In genomic region chr3R:19830973-19831372, dm6 we compare ENCODE assay signal across 1 fruit fly cellular context.
TF ChIP-seq lines count a peak whose summit lies in the region.

No protein-coding gene starts in this region.

TF ChIP-seq in whole organism, embryonic, 481 proteins besides CTCF, POLR2A, EP300 and RAD21 (continued from another document and continues in another):
- peak; percentile 54 for TF ChIP-seq HHEX (GFP tag; optimal IDR thresholded peaks at IDR 0.05; lab: Kevin White, UChicago)
- TF ChIP-seq CG12071 (GFP tag; optimal IDR thresholded peaks at IDR 0.05; lab: Kevin White, UChicago), result peak; percentile 61
- TF ChIP-seq dan (GFP tag; IDR thresholded peaks at IDR 0.05; lab: Robert Waterston, UW), result no peak
- TF ChIP-seq MESR4 (GFP tag; optimal IDR thresholded peaks at IDR 0.05; lab: Kevin White, UChicago), result no peak
- peak in 1 of 2 experiments; percentile 13 for TF ChIP-seq Eip74EF (GFP tag; optimal IDR thresholded peaks at IDR 0.05; lab: Kevin White, UChicago)
- no peak for TF ChIP-seq CG16779 (GFP tag; IDR thresholded peaks at IDR 0.05; lab: Robert Waterston, UW)
- TF ChIP-seq Lpt (GFP tag; optimal IDR thresholded peaks at IDR 0.05; lab: Kevin White, UChicago), result no peak
- TF ChIP-seq CG18764 (GFP tag; optimal IDR thresholded peaks at IDR 0.05; lab: Kevin White, UChicago), result peak; percentile 35
- no peak for TF ChIP-seq Poxn (GFP tag; IDR thresholded peaks at IDR 0.05; lab: Robert Waterston, UW)
- peak; percentile 78 for TF ChIP-seq CG4707 (GFP tag; optimal IDR thresholded peaks at IDR 0.05; lab: Kevin White, UChicago)
- no peak for TF ChIP-seq CG17912 (GFP tag; optimal IDR thresholded peaks at IDR 0.05; lab: Kevin White, UChicago)
- TF ChIP-seq CG10431 (GFP tag; optimal IDR thresholded peaks at IDR 0.05; lab: Kevin White, UChicago), result no peak
- TF ChIP-seq CG10462 (GFP tag; optimal IDR thresholded peaks at IDR 0.05; lab: Kevin White, UChicago), result no peak
- TF ChIP-seq sd (tag; optimal IDR thresholded peaks at IDR 0.05; lab: Kevin White, UChicago), result peak; percentile 32
- peak; percentile 11 for TF ChIP-seq CrebB (tag; optimal IDR thresholded peaks at IDR 0.05; lab: Kevin White, UChicago)
- no peak for TF ChIP-seq CG7987 (GFP tag; optimal IDR thresholded peaks at IDR 0.05; lab: Kevin White, UChicago)
- TF ChIP-seq Lim3 (GFP tag; IDR thresholded peaks at IDR 0.05; lab: Robert Waterston, UW), result no peak
- no peak for TF ChIP-seq gce (GFP tag; IDR thresholded peaks at IDR 0.05; lab: Robert Waterston, UW)
- TF ChIP-seq cad (GFP tag; optimal IDR thresholded peaks at IDR 0.05; lab: Kevin White, UChicago), result no peak
- TF ChIP-seq CG31388 (GFP tag; optimal IDR thresholded peaks at IDR 0.05; lab: Kevin White, UChicago), result no peak
- peak; percentile 15 for TF ChIP-seq CG15011 (GFP tag; optimal IDR thresholded peaks at IDR 0.05; lab: Kevin White, UChicago)
- TF ChIP-seq ham (GFP tag; IDR thresholded peaks at IDR 0.05; lab: Robert Waterston, UW), result no peak
- TF ChIP-seq Myb (GFP tag; optimal IDR thresholded peaks at IDR 0.05; lab: Kevin White, UChicago), result peak; percentile 40
- TF ChIP-seq Chrac-16 (GFP tag; optimal IDR thresholded peaks at IDR 0.05; lab: Kevin White, UChicago), result peak; percentile 20
- peak; percentile 9 for TF ChIP-seq wek (GFP tag; optimal IDR thresholded peaks at IDR 0.05; lab: Kevin White, UChicago)
- peak; percentile 44; the same call in 1 of the 2 replicates for TF ChIP-seq E2f1 (GFP tag; IDR thresholded peaks at IDR 0.05; lab: Robert Waterston, UW)
- peak; percentile 44 for TF ChIP-seq scrt (GFP tag; optimal IDR thresholded peaks at IDR 0.05; lab: Kevin White, UChicago)
- TF ChIP-seq Tbp (GFP tag; optimal IDR thresholded peaks at IDR 0.05; lab: Kevin White, UChicago), result no peak
- TF ChIP-seq gsb (GFP tag; IDR thresholded peaks at IDR 0.05; lab: Robert Waterston, UW), result 0 out of 2 replicates have a peak, but pooled peaks have one; percentile 44
- TF ChIP-seq CG3407 (GFP tag; optimal IDR thresholded peaks at IDR 0.05; lab: Kevin White, UChicago), result peak; percentile 49
- peak; percentile 34 for TF ChIP-seq CG9727 (GFP tag; optimal IDR thresholded peaks at IDR 0.05; lab: Kevin White, UChicago)
- TF ChIP-seq CG17829 (tag; optimal IDR thresholded peaks at IDR 0.05; lab: Kevin White, UChicago), result peak; percentile 56
- peak; percentile 76 for TF ChIP-seq CG31441 (GFP tag; IDR thresholded peaks at IDR 0.05; lab: Robert Waterston, UW)
- TF ChIP-seq sima (GFP tag; optimal IDR thresholded peaks at IDR 0.05; lab: Kevin White, UChicago), result no peak
- peak; percentile 26 for TF ChIP-seq Fer2 (tag; optimal IDR thresholded peaks at IDR 0.05; lab: Kevin White, UChicago)
- no peak for TF ChIP-seq MBD-R2 (GFP tag; IDR thresholded peaks at IDR 0.05; lab: Robert Waterston, UW)
- no peak for TF ChIP-seq cato (GFP tag; optimal IDR thresholded peaks at IDR 0.05; lab: Kevin White, UChicago; ENCODE audit: borderline replicate concordance)
- TF ChIP-seq Sox102F (GFP tag; optimal IDR thresholded peaks at IDR 0.05; lab: Kevin White, UChicago), result peak; percentile 84
- peak; percentile 44; the same call in 1 of the 2 replicates for TF ChIP-seq CG10366 (GFP tag; IDR thresholded peaks at IDR 0.05; lab: Robert Waterston, UW)
- TF ChIP-seq CG30431 (GFP tag; optimal IDR thresholded peaks at IDR 0.05; lab: Kevin White, UChicago), result no peak
- peak; percentile 68 for TF ChIP-seq CG10147 (GFP tag; optimal IDR thresholded peaks at IDR 0.05; lab: Kevin White, UChicago)
- TF ChIP-seq CG2129 (GFP tag; IDR thresholded peaks at IDR 0.05; lab: Robert Waterston, UW; ENCODE audit: partially characterized antibody), result no peak
- TF ChIP-seq CG3838 (GFP tag; optimal IDR thresholded peaks at IDR 0.05; lab: Kevin White, UChicago), result no peak
- no peak for TF ChIP-seq lola (GFP tag; optimal IDR thresholded peaks at IDR 0.05; lab: Kevin White, UChicago)
- TF ChIP-seq Awh (GFP tag; IDR thresholded peaks at IDR 0.05; lab: Robert Waterston, UW), result peak; percentile 72
- peak; percentile 42 for TF ChIP-seq CG8281 (tag; optimal IDR thresholded peaks at IDR 0.05; lab: Kevin White, UChicago)
- peak; percentile 51 for TF ChIP-seq disco-r (GFP tag; optimal IDR thresholded peaks at IDR 0.05; lab: Kevin White, UChicago)
- TF ChIP-seq Opbp (GFP tag; IDR thresholded peaks at IDR 0.05; lab: Robert Waterston, UW; ENCODE audit: partially characterized antibody), result no peak
- TF ChIP-seq CG5245 (GFP tag; optimal IDR thresholded peaks at IDR 0.05; lab: Kevin White, UChicago), result peak; percentile 1
- TF ChIP-seq CG1233 (GFP tag; optimal IDR thresholded peaks at IDR 0.05; lab: Kevin White, UChicago), result no peak
- no peak for TF ChIP-seq kay (GFP tag; optimal IDR thresholded peaks at IDR 0.05; lab: Kevin White, UChicago)
- TF ChIP-seq pita (GFP tag; optimal IDR thresholded peaks at IDR 0.05; lab: Kevin White, UChicago), result no peak
- peak; percentile 38 for TF ChIP-seq CG16863 (GFP tag; optimal IDR thresholded peaks at IDR 0.05; lab: Kevin White, UChicago)
- no peak for TF ChIP-seq HmgD (GFP tag; optimal IDR thresholded peaks at IDR 0.05; lab: Kevin White, UChicago)
- no peak for TF ChIP-seq CG14667 (GFP tag; IDR thresholded peaks at IDR 0.05; lab: Robert Waterston, UW)
- TF ChIP-seq HLH3B (GFP tag; IDR thresholded peaks at IDR 0.05; lab: Robert Waterston, UW), result peak; percentile 75
- peak; percentile 51 for TF ChIP-seq run (tag; optimal IDR thresholded peaks at IDR 0.05; lab: Kevin White, UChicago)
- TF ChIP-seq jigr1 (GFP tag; IDR thresholded peaks at IDR 0.05; lab: Robert Waterston, UW), result no peak
- no peak for TF ChIP-seq CG2202 (tag; optimal IDR thresholded peaks at IDR 0.05; lab: Kevin White, UChicago)
- TF ChIP-seq Oaz (GFP tag; IDR thresholded peaks at IDR 0.05; lab: Robert Waterston, UW), result peak; percentile 64; the same call in 1 of the 2 replicates
- peak; percentile 90 for TF ChIP-seq unpg (GFP tag; optimal IDR thresholded peaks at IDR 0.05; lab: Kevin White, UChicago)
- TF ChIP-seq D19B (GFP tag; optimal IDR thresholded peaks at IDR 0.05; lab: Kevin White, UChicago), result peak; percentile 2
- peak; percentile 64 for TF ChIP-seq CG8924 (tag; optimal IDR thresholded peaks at IDR 0.05; lab: Kevin White, UChicago)
- TF ChIP-seq Dad (GFP tag; optimal IDR thresholded peaks at IDR 0.05; lab: Kevin White, UChicago), result no peak
- no peak for TF ChIP-seq CkIIα-i1 (GFP tag; IDR thresholded peaks at IDR 0.05; lab: Robert Waterston, UW)
- no peak for TF ChIP-seq Elba2 (GFP tag; optimal IDR thresholded peaks at IDR 0.05; lab: Kevin White, UChicago)
- no peak for TF ChIP-seq HLHmδ (GFP tag; optimal IDR thresholded peaks at IDR 0.05; lab: Kevin White, UChicago)
- no peak for TF ChIP-seq btn (GFP tag; optimal IDR thresholded peaks at IDR 0.05; lab: Kevin White, UChicago)
- TF ChIP-seq gem (tag; optimal IDR thresholded peaks at IDR 0.05; lab: Kevin White, UChicago), result peak; percentile 90
- TF ChIP-seq so (GFP tag; IDR thresholded peaks at IDR 0.05; lab: Robert Waterston, UW), result 0 out of 3 replicates have a peak, but pooled peaks have one; percentile 56
- TF ChIP-seq Jarid2 (GFP tag; optimal IDR thresholded peaks at IDR 0.05; lab: Kevin White, UChicago), result no peak
- no peak for TF ChIP-seq Doc2 (GFP tag; IDR thresholded peaks at IDR 0.05; lab: Robert Waterston, UW)
- TF ChIP-seq kni (GFP tag; optimal IDR thresholded peaks at IDR 0.05; lab: Kevin White, UChicago), result no peak
- no peak for TF ChIP-seq CG12104 (GFP tag; optimal IDR thresholded peaks at IDR 0.05; lab: Kevin White, UChicago)
- TF ChIP-seq CG6854 (GFP tag; optimal IDR thresholded peaks at IDR 0.05; lab: Kevin White, UChicago), result peak; percentile 44
- peak; percentile 28 for TF ChIP-seq caup (GFP tag; optimal IDR thresholded peaks at IDR 0.05; lab: Kevin White, UChicago; ENCODE audit: severe bottlenecking)
- TF ChIP-seq CG2678 (tag; optimal IDR thresholded peaks at IDR 0.05; lab: Kevin White, UChicago), result peak; percentile 82
- peak; percentile 86 for TF ChIP-seq dmrt99B (tag; optimal IDR thresholded peaks at IDR 0.05; lab: Kevin White, UChicago)
- TF ChIP-seq stwl (tag; optimal IDR thresholded peaks at IDR 0.05; lab: Kevin White, UChicago), result no peak
- no peak for TF ChIP-seq CG30020 (tag; optimal IDR thresholded peaks at IDR 0.05; lab: Kevin White, UChicago)
- TF ChIP-seq CG17328 (GFP tag; IDR thresholded peaks at IDR 0.05; lab: Robert Waterston, UW), result peak; percentile 39; the same call in 1 of the 2 replicates
- TF ChIP-seq Hey (tag; optimal IDR thresholded peaks at IDR 0.05; lab: Kevin White, UChicago), result no peak
- TF ChIP-seq Dip2 (GFP tag; IDR thresholded peaks at IDR 0.05; lab: Robert Waterston, UW), result no peak
- no peak for TF ChIP-seq CG17186 (GFP tag; optimal IDR thresholded peaks at IDR 0.05; lab: Kevin White, UChicago)
- TF ChIP-seq CG9437 (GFP tag; optimal IDR thresholded peaks at IDR 0.05; lab: Kevin White, UChicago), result peak; percentile 52
- peak; percentile 59; the same call in 1 of the 2 replicates for TF ChIP-seq Atf6 (GFP tag; IDR thresholded peaks at IDR 0.05; lab: Robert Waterston, UW)
- peak; percentile 73; the same call in 1 of the 2 replicates for TF ChIP-seq ap (GFP tag; IDR thresholded peaks at IDR 0.05; lab: Robert Waterston, UW)
- peak; percentile 38 for TF ChIP-seq Deaf1 (tag; optimal IDR thresholded peaks at IDR 0.05; lab: Kevin White, UChicago)
- no peak for TF ChIP-seq CG6765 (GFP tag; optimal IDR thresholded peaks at IDR 0.05; lab: Kevin White, UChicago)
- peak; percentile 72 for TF ChIP-seq sob (GFP tag; IDR thresholded peaks at IDR 0.05; lab: Robert Waterston, UW)
- peak; percentile 67; the same call in 1 of the 3 replicates for TF ChIP-seq ken (GFP tag; IDR thresholded peaks at IDR 0.05; lab: Robert Waterston, UW)
- TF ChIP-seq CG7271 (tag; optimal IDR thresholded peaks at IDR 0.05; lab: Kevin White, UChicago), result no peak
- TF ChIP-seq Drgx (GFP tag; IDR thresholded peaks at IDR 0.05; lab: Robert Waterston, UW), result no peak
- TF ChIP-seq NK7.1 (GFP tag; optimal IDR thresholded peaks at IDR 0.05; lab: Kevin White, UChicago), result peak; percentile 33
- TF ChIP-seq CG15073 (GFP tag; optimal IDR thresholded peaks at IDR 0.05; lab: Kevin White, UChicago), result no peak
- TF ChIP-seq CG1792 (GFP tag; optimal IDR thresholded peaks at IDR 0.05; lab: Kevin White, UChicago), result no peak
- TF ChIP-seq pan (optimal IDR thresholded peaks at IDR 0.05; lab: Kevin White, UChicago), result no peak
- peak in 1 of 2 experiments; percentile 87 for TF ChIP-seq pan (GFP tag; optimal IDR thresholded peaks at IDR 0.05 in 1 of 2, IDR thresholded peaks at IDR 0.05 in 1 of 2)
- peak; percentile 35; the same call in 1 of the 2 replicates for TF ChIP-seq CG43689 (GFP tag; IDR thresholded peaks at IDR 0.05; lab: Robert Waterston, UW)
- TF ChIP-seq CG5953 (GFP tag; IDR thresholded peaks at IDR 0.05; lab: Robert Waterston, UW), result peak; percentile 63; the same call in 1 of the 2 replicates
- TF ChIP-seq gsb-n (tag; optimal IDR thresholded peaks at IDR 0.05; lab: Kevin White, UChicago), result peak; percentile 45
- TF ChIP-seq CG9817 (tag; optimal IDR thresholded peaks at IDR 0.05; lab: Kevin White, UChicago), result peak; percentile 43
- no peak for TF ChIP-seq unc-4 (GFP tag; IDR thresholded peaks at IDR 0.05; lab: Robert Waterston, UW; ENCODE audit: partially characterized antibody)
- no peak for TF ChIP-seq CG13123 (GFP tag; optimal IDR thresholded peaks at IDR 0.05; lab: Kevin White, UChicago)
- peak; percentile 72 for TF ChIP-seq Fer3 (tag; optimal IDR thresholded peaks at IDR 0.05; lab: Kevin White, UChicago)
- TF ChIP-seq fd96Cb (tag; optimal IDR thresholded peaks at IDR 0.05; lab: Kevin White, UChicago), result peak; percentile 61
- no peak for TF ChIP-seq CG42726 (GFP tag; IDR thresholded peaks at IDR 0.05; lab: Robert Waterston, UW; ENCODE audit: partially characterized antibody)
- TF ChIP-seq CG13296 (GFP tag; optimal IDR thresholded peaks at IDR 0.05; lab: Kevin White, UChicago), result peak; percentile 58
- peak; percentile 6 for TF ChIP-seq slou (GFP tag; optimal IDR thresholded peaks at IDR 0.05; lab: Kevin White, UChicago)
- no peak for TF ChIP-seq danr (GFP tag; IDR thresholded peaks at IDR 0.05; lab: Robert Waterston, UW)
- TF ChIP-seq Mes4 (GFP tag; optimal IDR thresholded peaks at IDR 0.05; lab: Kevin White, UChicago), result no peak
- no peak for TF ChIP-seq CG1024 (GFP tag; IDR thresholded peaks at IDR 0.05; lab: Robert Waterston, UW)
- TF ChIP-seq CG2875 (GFP tag; optimal IDR thresholded peaks at IDR 0.05; lab: Kevin White, UChicago), result peak; percentile 11
- TF ChIP-seq chm (GFP tag; IDR thresholded peaks at IDR 0.05; lab: Robert Waterston, UW), result peak; percentile 40; the same call in 1 of the 2 replicates
- TF ChIP-seq CG17385 (GFP tag; optimal IDR thresholded peaks at IDR 0.05; lab: Kevin White, UChicago), result peak; percentile 55
- TF ChIP-seq CG4282 (GFP tag; optimal IDR thresholded peaks at IDR 0.05; lab: Kevin White, UChicago), result no peak
- peak; percentile 35 for TF ChIP-seq CG17568 (GFP tag; optimal IDR thresholded peaks at IDR 0.05; lab: Kevin White, UChicago)
- no peak for TF ChIP-seq CG10654 (GFP tag; optimal IDR thresholded peaks at IDR 0.05; lab: Kevin White, UChicago)
- no peak for TF ChIP-seq luna (GFP tag; optimal IDR thresholded peaks at IDR 0.05; lab: Kevin White, UChicago)
- no peak for TF ChIP-seq Optix (GFP tag; IDR thresholded peaks at IDR 0.05; lab: Robert Waterston, UW)
- TF ChIP-seq stc (GFP tag; IDR thresholded peaks at IDR 0.05; lab: Robert Waterston, UW), result peak; percentile 80
- no peak for TF ChIP-seq CG8765 (GFP tag; IDR thresholded peaks at IDR 0.05; lab: Robert Waterston, UW)
- TF ChIP-seq Stat92E (GFP tag; optimal IDR thresholded peaks at IDR 0.05; lab: Kevin White, UChicago), result no peak
- peak; percentile 39 for TF ChIP-seq CG7786 (GFP tag; optimal IDR thresholded peaks at IDR 0.05; lab: Kevin White, UChicago)
- peak; percentile 88 for TF ChIP-seq Ets65A (GFP tag; lab: Kevin White, UChicago)
- TF ChIP-seq ftz-f1 (GFP tag; optimal IDR thresholded peaks at IDR 0.05; lab: Kevin White, UChicago), result no peak
- TF ChIP-seq gt (GFP tag; IDR thresholded peaks at IDR 0.05; lab: Robert Waterston, UW), result no peak
- peak; percentile 58 for TF ChIP-seq CG10979 (tag; optimal IDR thresholded peaks at IDR 0.05; lab: Kevin White, UChicago)
- TF ChIP-seq lov (optimal IDR thresholded peaks at IDR 0.05; lab: Kevin White, UChicago), result no peak
- TF ChIP-seq lov (GFP tag; IDR thresholded peaks at IDR 0.05; lab: Robert Waterston, UW), result no peak
- peak; percentile 51 for TF ChIP-seq esg (GFP tag; conservative IDR thresholded peaks at IDR 0.05; lab: Robert Waterston, UW)
- peak; percentile 68 for TF ChIP-seq Ada2b (GFP tag; IDR thresholded peaks at IDR 0.05; lab: Robert Waterston, UW)
- no peak for TF ChIP-seq CG12236 (GFP tag; optimal IDR thresholded peaks at IDR 0.05; lab: Kevin White, UChicago)
- peak; percentile 46 for TF ChIP-seq ewg (GFP tag; optimal IDR thresholded peaks at IDR 0.05; lab: Kevin White, UChicago)
